Fruit fly (Drosophila melanogaster): ENCODE results near the gene NimB4.

Gene NimB4

DNA sequence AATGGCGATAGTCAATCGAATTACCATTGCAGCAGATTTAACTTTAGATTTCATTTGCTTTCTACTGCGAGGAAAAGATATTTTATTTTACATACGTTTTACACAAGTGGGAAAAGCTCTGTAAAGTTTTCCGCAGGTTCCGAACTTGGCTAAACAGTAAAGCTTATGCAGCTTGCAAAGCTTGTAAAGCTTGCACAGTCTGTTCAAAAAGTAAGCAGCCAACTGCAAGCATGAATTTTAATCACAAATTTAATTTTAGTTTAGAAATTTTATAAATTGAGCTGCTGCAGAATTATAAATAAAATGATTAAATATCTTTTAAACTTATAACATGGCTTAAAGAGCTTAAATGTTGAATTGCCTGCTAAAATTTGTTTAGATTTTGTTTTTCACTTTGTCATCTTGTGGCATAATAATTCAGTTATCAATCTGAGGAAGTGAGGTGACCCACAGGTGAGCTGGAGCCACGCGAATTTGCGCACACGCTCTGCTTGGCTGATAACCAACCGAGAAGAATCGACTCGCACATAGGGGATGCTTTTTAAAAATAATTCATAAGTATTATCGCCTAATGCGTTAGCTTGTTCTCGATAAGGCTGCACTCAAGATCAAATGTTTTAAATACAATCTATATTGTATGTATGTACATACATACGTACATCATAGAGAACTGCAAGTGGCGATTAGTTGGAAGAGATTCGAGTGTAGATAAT is 42.0 kb upstream of the NimB4 start (continued):
- TF ChIP-seq fd85E (GFP tag; optimal IDR thresholded peaks at IDR 0.05) (no peak), CG6163 (GFP tag; IDR thresholded peaks at IDR 0.05) (peak; percentile 34; the same call in 2 of the 3 replicates), esn (GFP tag; optimal IDR thresholded peaks at IDR 0.05) (peak; percentile 16), CG11762 (GFP tag; optimal IDR thresholded peaks at IDR 0.05; ENCODE audit: insufficient read depth) (no peak), CG34406 (GFP tag; optimal IDR thresholded peaks at IDR 0.05) (no peak)

DNA sequence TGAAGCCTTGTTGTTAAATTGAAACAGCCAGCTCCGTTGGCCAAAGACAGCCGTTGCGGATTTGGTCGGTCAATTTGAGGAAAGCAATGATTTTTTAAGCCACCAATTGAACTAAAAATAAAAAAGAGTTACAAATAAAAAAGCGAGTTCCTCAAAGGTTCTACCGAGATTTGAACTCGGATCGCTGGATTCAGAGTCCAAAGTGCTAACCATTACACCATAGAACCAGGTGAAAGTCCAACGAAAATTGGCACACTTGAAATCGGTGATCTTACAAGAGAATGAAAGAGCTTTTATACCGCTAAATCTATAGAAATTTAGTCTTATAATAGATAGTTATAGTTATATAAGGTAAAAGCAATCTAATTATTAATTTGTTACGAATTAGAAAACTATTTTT is 40.6 kb upstream of the NimB4 start:
- no peak for TF ChIP-seq spab (GFP tag; optimal IDR thresholded peaks at IDR 0.05)
- no peak for TF ChIP-seq CG7368 (GFP tag; optimal IDR thresholded peaks at IDR 0.05)
- no peak for TF ChIP-seq Ets96B (tag; optimal IDR thresholded peaks at IDR 0.05)
- TF ChIP-seq CG9139 (GFP tag; optimal IDR thresholded peaks at IDR 0.05): peak; percentile 7
- TF ChIP-seq CG3032 (tag; optimal IDR thresholded peaks at IDR 0.05): no peak
- no peak for TF ChIP-seq salr (GFP tag; optimal IDR thresholded peaks at IDR 0.05)
- peak; percentile 70 for TF ChIP-seq svp (GFP tag)

DNA sequence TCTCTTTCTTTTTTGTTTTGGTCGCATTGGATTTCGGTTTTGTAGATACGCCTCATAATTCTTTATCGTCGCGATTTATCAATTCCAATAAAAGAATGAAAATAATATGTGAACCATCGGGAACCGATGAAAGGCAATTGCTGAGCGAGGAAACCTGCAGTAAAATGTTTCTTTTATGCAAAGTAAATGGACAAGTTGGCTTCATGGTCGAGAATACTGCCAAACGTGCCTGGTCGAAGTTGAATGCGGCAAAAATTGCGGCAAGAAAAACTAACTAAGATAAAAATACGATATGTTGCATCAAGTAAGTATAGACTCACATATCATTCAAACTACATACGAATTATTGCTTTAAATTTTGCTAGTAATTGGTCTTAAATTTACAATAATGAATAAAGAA is 38.0 kb upstream of the NimB4 start, which contains the start of gene CG42692:
CG42692 (plus strand) TSS at position 301 of the 400 bp plus-strand sequence.
- no peak for TF ChIP-seq Lpt (GFP tag; optimal IDR thresholded peaks at IDR 0.05)
- TF ChIP-seq svp (GFP tag): peak; percentile 12

DNA sequence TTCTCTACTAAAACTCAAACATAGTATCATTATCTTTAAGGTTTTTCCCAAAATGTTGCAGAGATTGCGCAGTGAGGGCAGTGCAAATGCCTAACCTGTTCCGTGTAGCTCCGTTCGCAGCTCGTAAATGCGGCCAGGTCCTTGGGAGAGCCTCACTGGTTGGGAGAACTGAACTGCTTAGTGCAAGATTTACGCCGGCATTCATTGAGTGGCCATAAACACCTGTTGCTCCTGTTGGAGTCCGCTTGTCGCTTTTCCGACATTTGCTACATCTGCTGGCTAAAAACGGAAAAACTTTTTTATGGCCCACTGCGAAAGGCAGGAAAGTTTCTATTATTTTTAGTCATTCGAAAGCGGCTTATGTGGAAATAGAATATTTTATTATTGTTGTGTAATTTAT is 32.1 kb upstream of the NimB4 start:
- TF ChIP-seq achi (GFP tag; optimal IDR thresholded peaks at IDR 0.05): no peak
- TF ChIP-seq Blimp-1 (GFP tag; optimal IDR thresholded peaks at IDR 0.05): no peak
- no peak for TF ChIP-seq CG6792 (GFP tag; optimal IDR thresholded peaks at IDR 0.05)
- no peak for TF ChIP-seq Sox15 (GFP tag; optimal IDR thresholded peaks at IDR 0.05)
- no peak for TF ChIP-seq Eip93F (GFP tag; optimal IDR thresholded peaks at IDR 0.05)
- TF ChIP-seq OdsH (GFP tag; optimal IDR thresholded peaks at IDR 0.05): no peak
- TF ChIP-seq CG8632 (GFP tag; optimal IDR thresholded peaks at IDR 0.05): no peak
- no peak for TF ChIP-seq CG1621 (tag; optimal IDR thresholded peaks at IDR 0.05)

DNA sequence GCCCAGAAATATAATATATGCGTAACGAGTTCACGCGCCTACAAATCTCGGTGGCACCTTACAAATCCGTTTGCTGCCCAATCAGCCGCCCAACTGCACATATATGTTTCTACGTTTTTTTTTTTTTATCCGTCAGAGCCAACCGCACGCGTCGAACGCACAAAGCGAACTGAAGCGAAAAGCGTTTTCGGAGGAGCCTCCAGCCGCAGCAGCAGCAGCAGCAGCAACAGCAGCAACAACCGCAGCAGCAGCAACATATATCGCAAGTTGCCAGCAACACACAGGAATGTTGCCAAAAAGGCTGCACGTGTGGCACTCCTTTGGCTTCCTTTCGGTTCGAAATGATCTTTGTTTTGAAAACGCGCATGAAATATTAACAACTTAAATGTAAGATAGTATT is 31.3 kb upstream of the NimB4 start, which contains the start of gene rk:
rk (minus strand) TSS at position 171 of the 400 bp plus-strand sequence.
- TF ChIP-seq CG6163 (GFP tag; IDR thresholded peaks at IDR 0.05) (0 out of 3 replicates have a peak, but pooled peaks have one; percentile 33), Hr38 (GFP tag; optimal IDR thresholded peaks at IDR 0.05) (no peak), dsx (GFP tag; optimal IDR thresholded peaks at IDR 0.05; ENCODE audit: poor library complexity, severe bottlenecking) (peak; percentile 7), OdsH (GFP tag; optimal IDR thresholded peaks at IDR 0.05) (no peak), Met (GFP tag; optimal IDR thresholded peaks at IDR 0.05) (peak; percentile 18), svp (GFP tag) (peak; percentile 22), Blimp-1 (GFP tag; optimal IDR thresholded peaks at IDR 0.05) (no peak), Eip78C (GFP tag) (peak; percentile 56), CG9139 (GFP tag; optimal IDR thresholded peaks at IDR 0.05) (no peak), CG3919 (GFP tag; optimal IDR thresholded peaks at IDR 0.05) (peak; percentile 38), esn (GFP tag; optimal IDR thresholded peaks at IDR 0.05) (no peak), CG11762 (GFP tag; optimal IDR thresholded peaks at IDR 0.05; ENCODE audit: insufficient read depth) (no peak), CG1621 (tag; optimal IDR thresholded peaks at IDR 0.05) (no peak)

DNA sequence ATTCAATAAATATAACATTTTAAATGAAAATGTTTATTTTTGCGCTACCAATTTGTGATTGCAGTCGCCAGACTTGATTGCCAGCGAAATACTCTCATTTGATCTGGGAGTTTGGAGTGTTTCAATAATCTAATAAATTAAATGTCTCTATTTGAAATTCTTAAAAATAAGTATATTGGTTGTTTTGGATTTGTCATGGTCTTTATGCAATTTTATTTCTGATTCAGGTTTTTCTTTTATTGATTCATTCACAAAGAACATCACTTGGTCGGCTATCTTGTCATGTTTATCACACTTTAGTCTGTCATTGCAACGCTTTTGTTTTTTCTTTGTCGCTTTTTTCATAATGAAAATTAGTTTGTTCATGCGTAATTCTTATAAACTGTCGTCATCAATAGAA is 29.2 kb upstream of the NimB4 start:
- TF ChIP-seq vri (GFP tag; optimal IDR thresholded peaks at IDR 0.05) (no peak), Blimp-1 (GFP tag; optimal IDR thresholded peaks at IDR 0.05) (peak; percentile 33), CG6854 (GFP tag; optimal IDR thresholded peaks at IDR 0.05) (no peak), net (GFP tag; optimal IDR thresholded peaks at IDR 0.05) (no peak), lz (GFP tag; optimal IDR thresholded peaks at IDR 0.05) (peak; percentile 57), CG16779 (tag; optimal IDR thresholded peaks at IDR 0.05) (no peak), Sox14 (GFP tag; optimal IDR thresholded peaks at IDR 0.05) (peak; percentile 40), Eip93F (GFP tag; optimal IDR thresholded peaks at IDR 0.05) (no peak), CG3919 (GFP tag; optimal IDR thresholded peaks at IDR 0.05) (peak; percentile 19), fd85E (GFP tag; optimal IDR thresholded peaks at IDR 0.05) (no peak), fd59A (GFP tag; optimal IDR thresholded peaks at IDR 0.05) (no peak), CG8319 (GFP tag; optimal IDR thresholded peaks at IDR 0.05) (no peak), CG10669 (GFP tag; optimal IDR thresholded peaks at IDR 0.05) (no peak), CG1621 (tag; optimal IDR thresholded peaks at IDR 0.05) (no peak), cyc (GFP tag; optimal IDR thresholded peaks at IDR 0.05) (peak; percentile 44), CG9139 (GFP tag; optimal IDR thresholded peaks at IDR 0.05) (no peak), Sox15 (GFP tag; optimal IDR thresholded peaks at IDR 0.05) (no peak), Eip78C (GFP tag) (peak; percentile 84), CG8632 (GFP tag; optimal IDR thresholded peaks at IDR 0.05) (no peak), CG11294 (GFP tag; IDR thresholded peaks at IDR 0.05) (peak; percentile 48; the same call in 1 of the 2 replicates), topi (GFP tag; optimal IDR thresholded peaks at IDR 0.05) (peak; percentile 61), CG32006 (GFP tag; optimal IDR thresholded peaks at IDR 0.05) (peak; percentile 39)

All from whole organism, prepupa.